Fruit fly (Drosophila melanogaster): Measurements from ENCODE around the gene Ca-alpha1T.

Ca-alpha1T gene

DNA sequence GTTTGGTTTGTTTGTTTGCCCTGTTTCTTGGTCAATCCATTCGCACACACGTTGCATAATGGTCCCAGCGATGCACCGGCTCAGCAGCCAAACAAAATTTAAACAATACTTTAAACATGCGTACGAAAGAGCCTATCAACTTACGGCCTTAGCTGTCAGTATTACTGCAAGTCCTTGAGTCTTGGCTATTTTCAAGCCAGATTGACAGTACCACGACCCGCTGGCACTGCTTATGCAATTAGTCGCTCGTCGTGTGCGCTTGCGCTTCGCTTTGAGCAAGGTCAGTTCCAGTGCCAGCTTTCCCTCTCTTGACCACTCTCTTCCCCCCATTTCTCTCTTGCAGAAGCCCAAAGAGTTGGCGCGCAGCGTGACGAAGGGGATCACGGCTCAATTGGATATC lies 123.6 kb downstream of the Ca-alpha1T start:
- TF ChIP-seq bab1 (GFP tag; optimal IDR thresholded peaks at IDR 0.05) (no peak), Clk (GFP tag; optimal IDR thresholded peaks at IDR 0.05) (no peak), CG33017 (tag; optimal IDR thresholded peaks at IDR 0.05) (no peak), Hr96 (GFP tag; optimal IDR thresholded peaks at IDR 0.05) (no peak), Mnt (GFP tag; optimal IDR thresholded peaks at IDR 0.05) (no peak), tj (GFP tag; optimal IDR thresholded peaks at IDR 0.05) (no peak), cnc (optimal IDR thresholded peaks at IDR 0.05) (no peak), CG12768 (GFP tag; optimal IDR thresholded peaks at IDR 0.05) (no peak), CG1620 (GFP tag; optimal IDR thresholded peaks at IDR 0.05) (no peak), ovo (GFP tag; optimal IDR thresholded peaks at IDR 0.05) (no peak), kay (GFP tag; ENCODE audit: borderline replicate concordance) (no peak)

- TF ChIP-seq cnc (optimal IDR thresholded peaks at IDR 0.05) (no peak), Clk (GFP tag; optimal IDR thresholded peaks at IDR 0.05) (no peak), cic (GFP tag; optimal IDR thresholded peaks at IDR 0.05) (no peak), CG7045 (GFP tag; optimal IDR thresholded peaks at IDR 0.05) (no peak), Mnt (GFP tag; optimal IDR thresholded peaks at IDR 0.05) (no peak), CG14711 (tag; optimal IDR thresholded peaks at IDR 0.05) (no peak), tj (GFP tag; optimal IDR thresholded peaks at IDR 0.05) (no peak), CG7101 (tag; optimal IDR thresholded peaks at IDR 0.05) (no peak), pad (GFP tag; optimal IDR thresholded peaks at IDR 0.05) (no peak), Crg-1 (GFP tag; optimal IDR thresholded peaks at IDR 0.05) (no peak), Hr96 (GFP tag; optimal IDR thresholded peaks at IDR 0.05) (no peak), toe (GFP tag; optimal IDR thresholded peaks at IDR 0.05) (no peak), CG33017 (tag; optimal IDR thresholded peaks at IDR 0.05) (no peak), kay (GFP tag; ENCODE audit: borderline replicate concordance) (no peak), ovo (GFP tag; optimal IDR thresholded peaks at IDR 0.05) (no peak), bab1 (GFP tag; optimal IDR thresholded peaks at IDR 0.05) (no peak), CG11617 (GFP tag; optimal IDR thresholded peaks at IDR 0.05) (no peak), CG5204 (GFP tag; optimal IDR thresholded peaks at IDR 0.05) (no peak), CG12768 (GFP tag; optimal IDR thresholded peaks at IDR 0.05) (no peak), CG1620 (GFP tag; optimal IDR thresholded peaks at IDR 0.05) (no peak)
Measured at dm6 chrX:6067281-6068008, 124.8 kb downstream of the Ca-alpha1T start, which contains the start of gene CG5928. TSS of gene CG5928 (plus strand) at chrX:6067958.

DNA sequence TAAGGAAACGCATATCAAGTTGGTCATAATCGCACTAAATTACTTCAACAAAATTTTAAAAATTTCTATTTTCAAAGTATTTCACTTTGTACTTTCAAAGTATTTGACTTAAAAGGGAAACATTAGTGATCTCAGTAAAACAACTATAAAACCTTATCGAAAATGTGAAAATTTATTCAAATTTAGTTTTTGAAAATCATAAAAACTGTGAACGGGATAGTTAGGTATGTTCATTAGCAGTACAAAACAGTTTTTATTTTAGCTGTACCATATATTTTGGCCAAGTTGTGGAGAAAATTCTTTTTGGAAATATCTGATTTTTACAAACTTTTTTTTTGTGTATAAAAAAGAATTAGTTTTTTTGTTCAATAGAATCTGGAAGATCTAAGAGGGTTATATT lies 126.0 kb downstream of the Ca-alpha1T start, which contains the start of gene CG43115:
Gene CG43115 (minus strand): TSS at position 101 of the 400 bp plus-strand sequence.
- TF ChIP-seq cic (GFP tag; optimal IDR thresholded peaks at IDR 0.05) = no peak
- TF ChIP-seq tj (GFP tag; optimal IDR thresholded peaks at IDR 0.05) = no peak
- no peak for TF ChIP-seq CG7045 (GFP tag; optimal IDR thresholded peaks at IDR 0.05)
- no peak for TF ChIP-seq CG11617 (GFP tag; optimal IDR thresholded peaks at IDR 0.05)
- TF ChIP-seq kay (GFP tag; ENCODE audit: borderline replicate concordance) = no peak
- TF ChIP-seq Crg-1 (GFP tag; optimal IDR thresholded peaks at IDR 0.05) = no peak
- no peak for TF ChIP-seq pad (GFP tag; optimal IDR thresholded peaks at IDR 0.05)
- TF ChIP-seq cnc (optimal IDR thresholded peaks at IDR 0.05) = no peak
- TF ChIP-seq CG5204 (GFP tag; optimal IDR thresholded peaks at IDR 0.05) = no peak
- TF ChIP-seq Hr96 (GFP tag; optimal IDR thresholded peaks at IDR 0.05) = no peak
- no peak for TF ChIP-seq ovo (GFP tag; optimal IDR thresholded peaks at IDR 0.05)

DNA sequence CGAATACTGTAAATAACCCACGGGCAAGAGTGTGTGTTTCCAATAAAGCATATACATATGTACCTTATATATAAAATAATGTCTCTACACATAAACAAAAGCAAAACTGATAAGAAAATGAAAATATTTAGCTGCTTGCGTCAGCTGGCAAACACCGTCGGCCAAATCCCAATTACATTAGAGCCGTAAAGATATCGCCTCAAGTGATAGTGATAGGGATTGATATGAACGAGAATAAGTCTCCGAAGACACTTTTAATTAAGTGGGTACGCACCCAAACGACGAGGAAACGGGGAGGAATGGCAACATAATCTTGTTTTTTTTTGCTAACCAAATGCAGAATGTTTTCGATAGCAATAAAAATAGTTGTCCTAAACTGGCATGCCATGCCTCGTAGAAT lies 127.8 kb downstream of the Ca-alpha1T start:
- no peak for TF ChIP-seq CG11617 (GFP tag; optimal IDR thresholded peaks at IDR 0.05)
- TF ChIP-seq kay (GFP tag; ENCODE audit: borderline replicate concordance) = no peak
- no peak for TF ChIP-seq CG7101 (tag; optimal IDR thresholded peaks at IDR 0.05)
- TF ChIP-seq pad (GFP tag; optimal IDR thresholded peaks at IDR 0.05) = no peak
- TF ChIP-seq Crg-1 (GFP tag; optimal IDR thresholded peaks at IDR 0.05) = no peak
- no peak for TF ChIP-seq toe (GFP tag; optimal IDR thresholded peaks at IDR 0.05)
- no peak for TF ChIP-seq cic (GFP tag; optimal IDR thresholded peaks at IDR 0.05)
- no peak for TF ChIP-seq CG14711 (tag; optimal IDR thresholded peaks at IDR 0.05)
- TF ChIP-seq CG5204 (GFP tag; optimal IDR thresholded peaks at IDR 0.05) = no peak

DNA sequence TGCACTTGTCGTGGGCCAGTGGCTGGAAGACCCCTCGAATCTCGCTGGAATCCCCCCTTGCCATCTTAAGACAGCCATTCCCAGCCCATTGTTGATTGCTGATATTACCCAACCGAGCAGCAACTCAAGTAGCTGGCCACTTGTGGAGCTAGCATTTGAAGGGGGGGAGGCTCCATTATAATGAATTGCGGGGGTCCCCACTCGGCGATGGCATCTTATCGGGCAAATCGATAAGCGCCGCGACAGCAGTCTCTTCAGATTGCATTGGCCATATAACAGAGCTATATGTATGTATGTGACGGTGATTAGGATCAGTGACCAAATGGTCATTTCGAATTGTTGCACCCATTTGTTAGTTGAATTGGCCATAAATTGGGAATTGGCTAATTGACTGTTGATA lies 130.1 kb downstream of the Ca-alpha1T start:
- TF ChIP-seq CG1620 (GFP tag; optimal IDR thresholded peaks at IDR 0.05) (no peak), pad (GFP tag; optimal IDR thresholded peaks at IDR 0.05) (no peak), Hr96 (GFP tag; optimal IDR thresholded peaks at IDR 0.05) (no peak)

DNA sequence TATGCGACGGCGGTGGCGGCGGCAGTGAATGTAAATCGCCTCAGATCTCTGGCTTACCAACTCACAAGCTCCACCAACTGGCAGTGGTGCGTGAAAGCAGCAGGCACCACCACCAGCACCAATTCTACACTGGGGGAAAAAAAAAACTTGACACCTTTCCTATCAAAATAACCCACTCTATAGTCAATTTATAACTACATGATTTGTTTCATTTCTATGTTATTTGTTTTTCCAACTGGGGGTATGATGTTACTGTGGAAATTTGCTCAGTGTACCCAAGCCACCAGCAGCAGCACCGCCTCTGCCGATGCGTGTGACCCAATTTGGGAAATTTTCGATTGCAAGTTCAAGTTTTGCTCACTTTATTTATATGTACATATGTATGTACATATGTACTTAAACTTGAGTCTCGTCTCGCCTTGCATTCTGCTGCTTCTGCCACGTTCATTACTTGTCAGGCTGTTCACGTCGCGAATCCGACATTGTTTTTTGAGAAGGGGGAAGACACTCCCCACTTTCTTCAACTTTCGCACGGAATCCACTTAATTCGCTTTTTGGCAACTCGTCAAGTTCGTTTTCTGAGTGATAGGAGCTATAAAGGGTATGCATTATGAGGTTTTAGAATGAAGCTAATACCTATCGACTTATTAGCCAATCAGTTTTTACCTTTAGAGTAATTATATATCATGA lies 133.0 kb downstream of the Ca-alpha1T start:
- TF ChIP-seq CG12768 (GFP tag; optimal IDR thresholded peaks at IDR 0.05) = no peak
- TF ChIP-seq bab1 (GFP tag; optimal IDR thresholded peaks at IDR 0.05) = no peak
- no peak for TF ChIP-seq ovo (GFP tag; optimal IDR thresholded peaks at IDR 0.05)
- TF ChIP-seq CG14711 (tag; optimal IDR thresholded peaks at IDR 0.05) = no peak
- no peak for TF ChIP-seq cic (GFP tag; optimal IDR thresholded peaks at IDR 0.05)
- no peak for TF ChIP-seq CG1620 (GFP tag; optimal IDR thresholded peaks at IDR 0.05)
- no peak for TF ChIP-seq Crg-1 (GFP tag; optimal IDR thresholded peaks at IDR 0.05)
- no peak for TF ChIP-seq Hr96 (GFP tag; optimal IDR thresholded peaks at IDR 0.05)
- TF ChIP-seq CG7045 (GFP tag; optimal IDR thresholded peaks at IDR 0.05) = no peak
- TF ChIP-seq Mnt (GFP tag; optimal IDR thresholded peaks at IDR 0.05) = no peak
- TF ChIP-seq tj (GFP tag; optimal IDR thresholded peaks at IDR 0.05) = no peak
- TF ChIP-seq CG7101 (tag; optimal IDR thresholded peaks at IDR 0.05) = no peak
- TF ChIP-seq CG33017 (tag; optimal IDR thresholded peaks at IDR 0.05) = no peak
- no peak for TF ChIP-seq cnc (optimal IDR thresholded peaks at IDR 0.05)

Measured in whole organism, adult.